Fruit fly (Drosophila melanogaster) whole organism, embryonic: ENCODE data around the gene RNF220.
A peak's percentile ranks its signal among the peaks of the same experiment; 100 is the strongest.

ENCODE experiments used
- Blimp-1 ChIP-seq: fragments of 200-800 bp; sonication (Bioruptor generic); optimal IDR thresholded peaks from 3 replicates; lab custom pipeline; 2018; ENCODE audit warnings: missing biosample characterization, missing genetic modification characterization, mild to moderate bottlenecking, moderate library complexity, missing genetic modification reagents
- CG10147 ChIP-seq: fragments of 200-800 bp; sonication (Bioruptor generic); optimal IDR thresholded peaks from 2 replicates; lab custom pipeline; 2019; ENCODE audit warnings: missing biosample characterization, mild to moderate bottlenecking, missing genetic modification characterization, moderate library complexity
- CG1024 ChIP-seq: fragments of 200-800 bp; sonication (Bioruptor generic); IDR thresholded peaks from 2 replicates; pipeline ENCODE4 v1.3.6; 2022; ENCODE audit warnings: missing biosample characterization, missing genetic modification characterization
- CG10267 ChIP-seq: fragments of 200-800 bp; sonication (Bioruptor generic); optimal IDR thresholded peaks from 2 replicates; lab custom pipeline; 2018; ENCODE audit warnings: missing biosample characterization, mild to moderate bottlenecking, missing genetic modification characterization, moderate library complexity
- CG12104 ChIP-seq: fragments of 200-800 bp; sonication (Bioruptor generic); optimal IDR thresholded peaks from 3 replicates; lab custom pipeline; 2016; ENCODE audit warnings: missing biosample characterization, missing genetic modification characterization
- CG13894 ChIP-seq: fragments of 200-800 bp; sonication (Bioruptor generic); optimal IDR thresholded peaks from 3 replicates; lab custom pipeline; 2018; ENCODE audit warnings: missing biosample characterization, mild to moderate bottlenecking, missing genetic modification characterization, moderate library complexity
- CG1529 ChIP-seq: fragments of 200-800 bp; sonication (Bioruptor generic); optimal IDR thresholded peaks from 3 replicates; lab custom pipeline; 2018; ENCODE audit warnings: missing biosample characterization, missing genetic modification characterization
- CG1602 ChIP-seq: fragments of 200-800 bp; sonication (Bioruptor generic); optimal IDR thresholded peaks from 3 replicates; lab custom pipeline; 2016; ENCODE audit warnings: missing biosample characterization, missing genetic modification characterization
- CG18011 ChIP-seq: fragments of 200-800 bp; sonication (Bioruptor generic); optimal IDR thresholded peaks from 2 replicates; lab custom pipeline; 2017; ENCODE audit warnings: missing biosample characterization, missing genetic modification characterization, mild to moderate bottlenecking, moderate library complexity, missing genotype
- CG18262 ChIP-seq: fragments of 200-800 bp; optimal IDR thresholded peaks from 3 replicates; lab custom pipeline; 2019; ENCODE audit warnings: missing biosample characterization, mild to moderate bottlenecking, missing genetic modification characterization, moderate library complexity
- CG2199 ChIP-seq: fragments of 200-800 bp; sonication (Bioruptor generic); IDR thresholded peaks from 3 replicates; pipeline ENCODE4 v1.3.6; 2022; ENCODE audit warnings: missing biosample characterization, missing genetic modification characterization
- CG3065 ChIP-seq: fragments of 200-800 bp; sonication (Bioruptor generic); optimal IDR thresholded peaks from 2 replicates; lab custom pipeline; 2016; ENCODE audit warnings: missing biosample characterization, missing genetic modification characterization
- CG43689 ChIP-seq: fragments of 200-800 bp; sonication (Bioruptor generic); IDR thresholded peaks from 2 replicates; pipeline ENCODE4 v1.3.6; 2022; ENCODE audit warnings: missing biosample characterization, missing genetic modification characterization
- CG4424 ChIP-seq: fragments of 200-800 bp; sonication (Bioruptor generic); optimal IDR thresholded peaks from 3 replicates; lab custom pipeline; 2016; ENCODE audit warnings: missing biosample characterization, missing genetic modification characterization
- CG6765 ChIP-seq: fragments of 200-800 bp; sonication (Bioruptor generic); optimal IDR thresholded peaks from 3 replicates; lab custom pipeline; 2017; ENCODE audit warnings: missing biosample characterization, mild to moderate bottlenecking, missing genetic modification characterization
- CG7372 ChIP-seq: fragments of 200-800 bp; sonication (Bioruptor generic); IDR thresholded peaks from 2 replicates; pipeline ENCODE4 v1.3.6; 2022; ENCODE audit warnings: missing biosample characterization, missing genetic modification characterization
- CG7745 ChIP-seq: fragments of 200-800 bp; sonication (Bioruptor generic); optimal IDR thresholded peaks from 2 replicates; lab custom pipeline; 2018; ENCODE audit warnings: missing biosample characterization, mild to moderate bottlenecking, missing genetic modification characterization, moderate library complexity
- CG7987 ChIP-seq: fragments of 200-800 bp; sonication (Bioruptor generic); optimal IDR thresholded peaks from 2 replicates; lab custom pipeline; 2018; ENCODE audit warnings: missing biosample characterization, mild to moderate bottlenecking, missing genetic modification characterization, moderate library complexity
- CG8281 ChIP-seq: fragments of 200-800 bp; sonication (Bioruptor generic); optimal IDR thresholded peaks from 2 replicates; lab custom pipeline; 2018; ENCODE audit warnings: missing biosample characterization, mild to moderate bottlenecking, missing genetic modification characterization, moderate library complexity
- CG8944 ChIP-seq: fragments of 200-800 bp; sonication (Bioruptor generic); optimal IDR thresholded peaks from 3 replicates; lab custom pipeline; 2016; ENCODE audit warnings: missing biosample characterization, missing genetic modification characterization
- CG9609 ChIP-seq: fragments of 200-800 bp; sonication (Bioruptor generic); optimal IDR thresholded peaks from 3 replicates; lab custom pipeline; 2016; ENCODE audit warnings: missing biosample characterization, missing genetic modification characterization
- D19A ChIP-seq: fragments of 200-800 bp; optimal IDR thresholded peaks from 3 replicates; lab custom pipeline; 2019; ENCODE audit warnings: missing biosample characterization, mild to moderate bottlenecking, missing genetic modification characterization, moderate library complexity
- Fer1 ChIP-seq: fragments of 200-800 bp; sonication (Bioruptor generic); optimal IDR thresholded peaks from 2 replicates; lab custom pipeline; 2017; ENCODE audit warnings: missing biosample characterization, mild to moderate bottlenecking, missing genetic modification characterization
- Lim3 ChIP-seq: fragments of 200-800 bp; sonication (Bioruptor generic); IDR thresholded peaks from 2 replicates; pipeline ENCODE4 v1.3.6; 2022; ENCODE audit warnings: missing biosample characterization, missing genetic modification characterization
- MTF-1 ChIP-seq: fragments of 200-800 bp; sonication (Bioruptor generic); optimal IDR thresholded peaks from 2 replicates; lab custom pipeline; 2018; ENCODE audit warnings: missing biosample characterization, mild to moderate bottlenecking, missing genetic modification characterization, borderline replicate concordance
- Max ChIP-seq: fragments of 200-800 bp; sonication (Bioruptor generic); optimal IDR thresholded peaks from 2 replicates; lab custom pipeline; 2016; ENCODE audit warnings: missing biosample characterization, mild to moderate bottlenecking, missing genetic modification characterization
- NC2β ChIP-seq: fragments of 200-800 bp; sonication (Bioruptor generic); optimal IDR thresholded peaks from 2 replicates; lab custom pipeline; 2016; ENCODE audit warnings: missing biosample characterization, missing genetic modification characterization
- Ptx1 ChIP-seq: fragments of 200-800 bp; sonication (Bioruptor generic); IDR thresholded peaks from 2 replicates; pipeline ENCODE4 v1.3.6; 2022; ENCODE audit warnings: missing biosample characterization, missing genetic modification characterization
- chinmo ChIP-seq: fragments of 200-800 bp; sonication (Bioruptor generic); IDR thresholded peaks from 4 replicates; pipeline ENCODE4 v1.3.6; 2022; ENCODE audit warnings: missing biosample characterization, missing genetic modification characterization; ENCODE audit not compliant: partially characterized antibody
- chm ChIP-seq: fragments of 200-800 bp; sonication (Bioruptor generic); IDR thresholded peaks from 2 replicates; pipeline ENCODE4 v1.3.6; 2022; ENCODE audit warnings: missing biosample characterization, missing genetic modification characterization
- corto ChIP-seq: fragments of 200-800 bp; sonication (Bioruptor generic); optimal IDR thresholded peaks from 2 replicates; lab custom pipeline; 2016; ENCODE audit warnings: missing biosample characterization, mild to moderate bottlenecking, missing genetic modification characterization, moderate library complexity
- dmrt99B ChIP-seq: fragments of 200-800 bp; sonication (Bioruptor generic); optimal IDR thresholded peaks from 2 replicates; lab custom pipeline; 2018; ENCODE audit warnings: missing biosample characterization, mild to moderate bottlenecking, missing genetic modification characterization, moderate library complexity
- eve ChIP-seq, 2 experiments: fragments of >200 bp; optimal IDR thresholded peaks; 2 replicates each; lab custom pipeline; 2017; ENCODE audit warnings: missing biosample characterization in 2 of 2, missing genetic modification characterization in 2 of 2
- gfzf ChIP-seq: fragments of 200-800 bp; sonication (Bioruptor generic); optimal IDR thresholded peaks from 2 replicates; lab custom pipeline; 2016; ENCODE audit warnings: missing biosample characterization, mild to moderate bottlenecking, missing genetic modification characterization, moderate library complexity
- hbn ChIP-seq: fragments of 200-800 bp; sonication (Bioruptor generic); IDR thresholded peaks from 2 replicates; pipeline ENCODE4 v1.3.6; 2022; ENCODE audit warnings: missing biosample characterization, missing genetic modification characterization; ENCODE audit not compliant: partially characterized antibody
- hkb ChIP-seq, 2 experiments: fragments of 200-800 bp in 1 of 2; fragments of >200 bp in 1 of 2; sonication (Bioruptor generic) in 1 of 2; IDR thresholded peaks in 1 of 2; optimal IDR thresholded peaks in 1 of 2; 2 replicates each; pipeline versions ENCODE4 v1.3.6 to Lab custom; 2017 to 2022; ENCODE audit warnings: missing biosample characterization in 1 of 2, missing genetic modification characterization in 1 of 2
- jing ChIP-seq: fragments of 200-800 bp; sonication (Bioruptor generic); optimal IDR thresholded peaks from 2 replicates; lab custom pipeline; 2018; ENCODE audit warnings: missing biosample characterization, mild to moderate bottlenecking, missing genetic modification characterization
- klu ChIP-seq: fragments of 200-800 bp; sonication (Bioruptor generic); IDR thresholded peaks from 2 replicates; pipeline ENCODE4 v1.3.6; 2022; ENCODE audit warnings: missing biosample characterization, missing genetic modification characterization
- lbe ChIP-seq: fragments of 200-800 bp; sonication (Bioruptor generic); optimal IDR thresholded peaks from 2 replicates; lab custom pipeline; 2016; ENCODE audit warnings: missing biosample characterization, mild to moderate bottlenecking, missing genetic modification characterization
- onecut ChIP-seq: fragments of 200-800 bp; sonication (Bioruptor generic); IDR thresholded peaks from 2 replicates; pipeline ENCODE4 v1.3.6; 2022; ENCODE audit warnings: missing biosample characterization, missing genetic modification characterization
- run ChIP-seq: fragments of 200-800 bp; sonication (Bioruptor generic); optimal IDR thresholded peaks from 3 replicates; lab custom pipeline; 2018; ENCODE audit warnings: missing biosample characterization, mild to moderate bottlenecking, missing genetic modification characterization
- sc ChIP-seq, 3 experiments: fragments of >200 bp in 2 of 3; fragments of 200-800 bp in 1 of 3; sonication (Bioruptor generic) in 1 of 3; optimal IDR thresholded peaks; 2 replicates in 2 of 3; 3 replicates in 1 of 3; lab custom pipeline; 2017; ENCODE audit warnings: mild to moderate bottlenecking in 1 of 3, missing biosample characterization in 1 of 3, missing genetic modification characterization in 1 of 3, missing genetic modification reagents in 1 of 3
- slbo ChIP-seq: fragments of 200-800 bp; sonication (Bioruptor generic); IDR thresholded peaks from 2 replicates; pipeline ENCODE4 v1.3.6; 2022; ENCODE audit warnings: missing biosample characterization, missing genetic modification characterization
- sna ChIP-seq: fragments of 200-800 bp; sonication (Bioruptor generic); IDR thresholded peaks from 2 replicates; pipeline ENCODE4 v1.3.6; 2022; ENCODE audit warnings: missing biosample characterization, missing genetic modification characterization; ENCODE audit not compliant: partially characterized antibody
- sr ChIP-seq: fragments of 200-800 bp; sonication (Bioruptor generic); IDR thresholded peaks from 3 replicates; pipeline ENCODE4 v1.3.6; 2022; ENCODE audit warnings: missing biosample characterization, missing genetic modification characterization
- tap ChIP-seq: fragments of 200-800 bp; optimal IDR thresholded peaks from 3 replicates; lab custom pipeline; 2019; ENCODE audit warnings: missing biosample characterization, mild to moderate bottlenecking, missing genetic modification characterization, moderate library complexity
- tup ChIP-seq: fragments of 200-800 bp; sonication (Bioruptor generic); optimal IDR thresholded peaks from 2 replicates; lab custom pipeline; 2016; ENCODE audit warnings: missing biosample characterization, mild to moderate bottlenecking, missing genetic modification characterization, moderate library complexity
- wor ChIP-seq: fragments of 200-800 bp; sonication (Bioruptor generic); IDR thresholded peaks from 2 replicates; pipeline ENCODE4 v1.3.6; 2022; ENCODE audit warnings: missing biosample characterization, missing genetic modification characterization

RNF220 gene

dm6 chr3R:22756289-22756688 lies 30.1 kb upstream of the RNF220 start (continued):
- TF ChIP-seq tap, result peak; percentile 9
- TF ChIP-seq CG18011 (GFP tag; lab: Kevin White, UChicago), result no peak
- peak; percentile 6 for TF ChIP-seq CG8281 (tag; lab: Kevin White, UChicago)
- peak; percentile 7 for TF ChIP-seq CG7987 (GFP tag; lab: Kevin White, UChicago)
- TF ChIP-seq dmrt99B (tag; lab: Kevin White, UChicago), result peak; percentile 18
- TF ChIP-seq NC2β (GFP tag; lab: Kevin White, UChicago), result no peak
- no peak for TF ChIP-seq hkb (optimal IDR thresholded peaks at IDR 0.05; lab: Kevin White, UChicago)
- TF ChIP-seq hkb (GFP tag; IDR thresholded peaks at IDR 0.05; lab: Robert Waterston, UW), result peak; percentile 40
- peak; percentile 4 for TF ChIP-seq Blimp-1
- TF ChIP-seq eve (GFP tag; optimal IDR thresholded peaks at IDR 0.05; lab: Kevin White, UChicago), result no peak
- TF ChIP-seq CG13894 (tag; lab: Kevin White, UChicago), result peak; percentile 9
- no peak for TF ChIP-seq CG8944 (GFP tag; lab: Kevin White, UChicago)
- TF ChIP-seq CG1024 (GFP tag; lab: Robert Waterston, UW), result no peak
- TF ChIP-seq sr (GFP tag; lab: Robert Waterston, UW), result 0 out of 3 replicates have a peak, but pooled peaks have one; percentile 14
- no peak for TF ChIP-seq CG1602 (GFP tag; lab: Kevin White, UChicago)
- no peak for TF ChIP-seq CG10147 (GFP tag; lab: Kevin White, UChicago)
- no peak for TF ChIP-seq CG9609 (GFP tag; lab: Kevin White, UChicago)
- TF ChIP-seq Fer1, result peak; percentile 3
- no peak for TF ChIP-seq CG18262 (tag; lab: Kevin White, UChicago)
- TF ChIP-seq CG3065 (GFP tag; lab: Kevin White, UChicago), result no peak
- peak; percentile 5; the same call in 1 of the 2 replicates for TF ChIP-seq onecut (GFP tag; lab: Robert Waterston, UW)
- TF ChIP-seq MTF-1, result peak; percentile 4
- no peak for TF ChIP-seq wor (GFP tag; lab: Robert Waterston, UW)
- no peak for TF ChIP-seq CG43689 (GFP tag; lab: Robert Waterston, UW)
- TF ChIP-seq corto (GFP tag; lab: Kevin White, UChicago), result no peak
- TF ChIP-seq lbe (GFP tag; lab: Kevin White, UChicago), result no peak
- TF ChIP-seq CG7372 (GFP tag; lab: Robert Waterston, UW), result no peak
- peak; percentile 28 for TF ChIP-seq CG6765 (GFP tag; lab: Kevin White, UChicago)
- TF ChIP-seq chinmo, result 0 out of 4 replicates have a peak, but pooled peaks have one; percentile 49
- no peak for TF ChIP-seq klu
- no peak for TF ChIP-seq chm (GFP tag; lab: Robert Waterston, UW)
- no peak for TF ChIP-seq sna (GFP tag; lab: Robert Waterston, UW)
- no peak for TF ChIP-seq gfzf (GFP tag; lab: Kevin White, UChicago)

dm6 chr3R:22755187-22755777 lies 29.1 kb upstream of the RNF220 start:
- TF ChIP-seq hbn (GFP tag; lab: Robert Waterston, UW) (no peak), run (tag; lab: Kevin White, UChicago) (no peak), eve (GFP tag; optimal IDR thresholded peaks at IDR 0.05; lab: Kevin White, UChicago) (no peak), D19A (tag; lab: Kevin White, UChicago) (no peak), CG6765 (GFP tag; lab: Kevin White, UChicago) (no peak), CG2199 (GFP tag; lab: Robert Waterston, UW) (0 out of 3 replicates have a peak, but pooled peaks have one; percentile 55), sr (GFP tag; lab: Robert Waterston, UW) (peak; percentile 46; the same call in 1 of the 3 replicates), Lim3 (no peak), Max (GFP tag; lab: Kevin White, UChicago) (no peak), sc (optimal IDR thresholded peaks at IDR 0.05; lab: Kevin White, UChicago) (no peak), sc (GFP tag; optimal IDR thresholded peaks at IDR 0.05; lab: Kevin White, UChicago) (no peak), CG4424 (no peak), CG1529 (GFP tag; lab: Kevin White, UChicago) (no peak), Ptx1 (GFP tag; lab: Robert Waterston, UW) (no peak), tup (GFP tag; lab: Kevin White, UChicago) (no peak), CG8944 (GFP tag; lab: Kevin White, UChicago) (no peak), slbo (GFP tag; lab: Robert Waterston, UW) (0 out of 2 replicates have a peak, but pooled peaks have one; percentile 4), CG10267 (tag; lab: Kevin White, UChicago) (no peak), CG12104 (GFP tag; lab: Kevin White, UChicago) (no peak), CG7745 (tag; lab: Kevin White, UChicago) (no peak), jing (GFP tag; lab: Kevin White, UChicago) (no peak), MTF-1 (peak; percentile 58)
